Worm (Caenorhabditis elegans): ENCODE data around the gene F32A5.4.

ce11 chrII:7205388-7205787, 23.6 kb upstream of the F32A5.4 start, which contains the start of gene srd-59:
- no peak for TF ChIP-seq T20F7.1 (GFP tag; optimal IDR thresholded peaks at IDR 0.05)
- no peak for TF ChIP-seq egl-27 (tag; optimal IDR thresholded peaks at IDR 0.05)
- no peak for TF ChIP-seq hmg-1.1 (GFP tag; IDR thresholded peaks at IDR 0.05)
- TF ChIP-seq unc-62 (GFP tag; optimal IDR thresholded peaks at IDR 0.05 in 1 of 2): no peak
- TF ChIP-seq unc-62 (tag; optimal IDR thresholded peaks at IDR 0.05): no peak
- no peak for TF ChIP-seq unc-130 (GFP tag; optimal IDR thresholded peaks at IDR 0.05)
- TF ChIP-seq daf-19 (GFP tag; conservative IDR thresholded peaks at IDR 0.05): no peak
- TF ChIP-seq ztf-11 (tag; optimal IDR thresholded peaks at IDR 0.05): no peak
